Fruit fly (Drosophila melanogaster): ENCODE results near the gene pdgy.

pdgy gene

dm6 chrX:14931296-14931695 lies 22.0 kb downstream of the pdgy start:
- TF ChIP-seq ttk (optimal IDR thresholded peaks at IDR 0.05), result no peak

DNA sequence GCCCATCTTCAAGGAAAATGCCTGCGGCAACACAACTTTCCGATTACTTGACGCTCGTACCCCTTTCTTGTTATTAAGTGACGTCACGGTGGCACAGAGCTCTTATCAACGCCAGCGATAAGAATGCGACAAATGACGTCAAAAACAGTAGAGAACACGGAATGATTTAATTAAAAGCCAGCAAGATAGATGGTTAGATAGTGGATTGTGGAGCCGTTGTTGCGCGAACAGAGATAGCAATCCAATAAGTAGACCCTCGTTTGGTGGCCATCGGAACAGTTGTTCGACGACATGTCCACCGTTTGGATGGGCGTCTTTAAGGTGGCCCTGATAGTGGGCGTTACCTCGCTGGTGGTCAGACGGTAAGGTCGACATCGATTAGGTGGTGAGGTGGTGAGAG lies 23.5 kb downstream of the pdgy start:
- TF ChIP-seq psq (optimal IDR thresholded peaks at IDR 0.05) (no peak), Sin3A (optimal IDR thresholded peaks at IDR 0.05) (no peak), insv (optimal IDR thresholded peaks at IDR 0.05) (no peak), Myc (optimal IDR thresholded peaks at IDR 0.05) (no peak), ttk (optimal IDR thresholded peaks at IDR 0.05) (no peak), h (optimal IDR thresholded peaks at IDR 0.05) (no peak)

DNA sequence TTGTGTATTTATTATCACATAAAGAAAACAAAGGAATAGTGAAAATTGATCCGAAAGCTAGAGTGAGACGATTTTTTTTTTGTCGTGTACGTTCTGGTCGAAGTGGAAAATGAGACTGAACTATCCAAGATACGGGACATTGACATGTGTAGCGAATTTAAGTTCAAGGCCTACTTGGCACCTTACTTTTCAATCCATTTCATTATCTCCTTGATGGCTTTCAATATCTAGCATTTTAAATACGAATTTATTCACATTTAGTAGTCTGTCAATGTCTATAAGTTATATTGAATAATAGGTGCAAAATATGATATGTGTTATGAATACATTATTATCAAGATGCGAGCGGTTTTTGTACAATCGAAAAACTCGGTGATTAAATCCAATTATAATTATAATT lies 24.5 kb downstream of the pdgy start, which contains the start of gene CG32591:
Gene CG32591 (minus strand): TSS at position 101 of the 400 bp plus-strand sequence.
- TF ChIP-seq psq (optimal IDR thresholded peaks at IDR 0.05), result no peak
- no peak for TF ChIP-seq Sin3A (optimal IDR thresholded peaks at IDR 0.05)
- no peak for TF ChIP-seq insv (optimal IDR thresholded peaks at IDR 0.05)
- TF ChIP-seq ttk (optimal IDR thresholded peaks at IDR 0.05), result no peak
- no peak for TF ChIP-seq Myc (optimal IDR thresholded peaks at IDR 0.05)
- no peak for TF ChIP-seq h (optimal IDR thresholded peaks at IDR 0.05)

DNA sequence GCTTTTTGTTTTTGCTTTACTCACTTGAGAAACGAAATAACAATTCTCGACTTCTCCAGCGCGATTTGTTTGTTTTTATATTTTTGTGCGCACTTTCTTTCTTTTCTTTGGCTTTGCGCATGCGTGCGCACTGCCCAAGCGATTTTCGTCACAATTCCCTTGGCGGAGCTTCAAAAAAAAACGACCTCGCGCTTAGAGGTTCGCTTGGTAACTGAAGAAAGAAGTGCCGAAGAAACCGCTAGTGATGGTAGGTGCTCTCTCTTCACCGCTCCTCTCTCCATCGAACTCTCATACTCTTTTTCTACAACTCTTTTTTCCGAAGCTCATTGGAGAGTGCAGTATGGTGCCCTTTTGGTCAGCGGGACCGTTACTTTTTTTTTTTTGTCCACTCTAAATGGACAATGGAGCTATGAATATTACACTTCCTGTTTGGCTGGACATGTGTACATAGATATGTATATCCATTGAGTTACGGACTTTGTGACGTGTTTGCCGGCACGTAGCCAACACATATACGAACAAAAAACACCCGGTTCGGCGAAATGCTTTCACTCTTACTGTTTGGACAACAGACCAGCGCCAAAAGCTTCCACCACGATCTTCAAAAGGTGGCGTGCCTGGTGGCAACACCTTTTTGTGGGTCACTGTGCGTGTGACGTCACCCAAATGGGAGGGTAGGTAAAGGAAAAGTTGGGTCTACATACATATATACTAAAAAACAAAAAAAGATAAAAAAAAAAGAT lies 29.9 kb downstream of the pdgy start, which contains the start of gene CG9503:
Gene CG9503 (minus strand): TSS at position 217 of the 743 bp plus-strand sequence.
- TF ChIP-seq Myc (optimal IDR thresholded peaks at IDR 0.05), result no peak
- TF ChIP-seq insv (optimal IDR thresholded peaks at IDR 0.05), result no peak
- TF ChIP-seq Sin3A (optimal IDR thresholded peaks at IDR 0.05), result no peak
- no peak for TF ChIP-seq ttk (optimal IDR thresholded peaks at IDR 0.05)
- no peak for TF ChIP-seq psq (optimal IDR thresholded peaks at IDR 0.05)
- no peak for TF ChIP-seq h (optimal IDR thresholded peaks at IDR 0.05)

dm6 chrX:14922396-14923276 lies 30.7 kb downstream of the pdgy start:
- no peak for TF ChIP-seq insv (optimal IDR thresholded peaks at IDR 0.05)
- no peak for TF ChIP-seq psq (optimal IDR thresholded peaks at IDR 0.05)
- TF ChIP-seq h (optimal IDR thresholded peaks at IDR 0.05), result no peak
- TF ChIP-seq ttk (optimal IDR thresholded peaks at IDR 0.05), result no peak
- no peak for TF ChIP-seq Myc (optimal IDR thresholded peaks at IDR 0.05)
- TF ChIP-seq Sin3A (optimal IDR thresholded peaks at IDR 0.05), result no peak

dm6 chrX:14918750-14919247 lies 34.5 kb downstream of the pdgy start, which contains the start of gene Eo:
TSS of gene Eo (minus strand) at chrX:14918800.
- TF ChIP-seq h (optimal IDR thresholded peaks at IDR 0.05), result no peak
- no peak for TF ChIP-seq insv (optimal IDR thresholded peaks at IDR 0.05)
- TF ChIP-seq Myc (optimal IDR thresholded peaks at IDR 0.05), result no peak
- no peak for TF ChIP-seq ttk (optimal IDR thresholded peaks at IDR 0.05)
- TF ChIP-seq psq (optimal IDR thresholded peaks at IDR 0.05), result no peak
- no peak for TF ChIP-seq Sin3A (optimal IDR thresholded peaks at IDR 0.05)

dm6 chrX:14913706-14914303 lies 39.5 kb downstream of the pdgy start, which contains the start of gene CG12398:
TSS of gene CG12398 (minus strand) at chrX:14913812.
- TF ChIP-seq insv (optimal IDR thresholded peaks at IDR 0.05) (no peak), Sin3A (optimal IDR thresholded peaks at IDR 0.05) (no peak), Myc (optimal IDR thresholded peaks at IDR 0.05) (no peak), h (optimal IDR thresholded peaks at IDR 0.05) (no peak), ttk (optimal IDR thresholded peaks at IDR 0.05) (no peak), psq (optimal IDR thresholded peaks at IDR 0.05) (no peak)

- no peak for TF ChIP-seq ttk (optimal IDR thresholded peaks at IDR 0.05)
- TF ChIP-seq h (optimal IDR thresholded peaks at IDR 0.05), result peak; percentile 84
- TF ChIP-seq Sin3A (optimal IDR thresholded peaks at IDR 0.05), result no peak
- no peak for TF ChIP-seq insv (optimal IDR thresholded peaks at IDR 0.05)
Measured at dm6 chrX:14910464-14911349, 42.6 kb downstream of the pdgy start, which contains the start of gene CG14406. TSS of gene CG14406 (minus strand) at chrX:14910845.

- TF ChIP-seq psq (optimal IDR thresholded peaks at IDR 0.05) (no peak), insv (optimal IDR thresholded peaks at IDR 0.05) (no peak), Sin3A (optimal IDR thresholded peaks at IDR 0.05) (no peak), ttk (optimal IDR thresholded peaks at IDR 0.05) (no peak), Myc (optimal IDR thresholded peaks at IDR 0.05) (no peak)
Measured at dm6 chrX:14909658-14910378, 43.5 kb downstream of the pdgy start, which contains the start of gene fiz. TSS of gene fiz (minus strand) at chrX:14909708.

DNA sequence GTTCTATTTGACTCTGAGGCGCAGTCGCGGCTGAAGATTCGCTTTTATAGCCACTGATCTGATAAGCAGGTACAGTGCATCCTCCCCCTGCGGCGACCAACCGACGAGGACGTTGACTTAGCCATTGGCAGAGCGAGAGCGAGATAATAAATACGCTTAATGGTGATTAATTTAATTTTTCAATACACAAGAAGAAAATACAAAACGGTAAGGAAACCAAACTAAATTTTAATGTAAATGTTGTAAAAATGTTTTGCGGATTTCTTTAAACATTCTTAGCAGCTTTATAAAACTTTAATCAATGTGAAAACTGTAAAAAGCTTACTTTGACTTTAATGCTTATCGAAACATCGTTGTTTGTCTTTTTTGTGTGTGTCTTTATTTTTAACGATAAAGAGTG lies 44.3 kb downstream of the pdgy start:
- no peak for TF ChIP-seq psq (optimal IDR thresholded peaks at IDR 0.05)
- no peak for TF ChIP-seq Sin3A (optimal IDR thresholded peaks at IDR 0.05)
- TF ChIP-seq insv (optimal IDR thresholded peaks at IDR 0.05), result no peak
- no peak for TF ChIP-seq h (optimal IDR thresholded peaks at IDR 0.05)
- no peak for TF ChIP-seq ttk (optimal IDR thresholded peaks at IDR 0.05)
- no peak for TF ChIP-seq Myc (optimal IDR thresholded peaks at IDR 0.05)
